Worm (Caenorhabditis elegans): ENCODE results near the gene W01C8.5.

ce11 chrX:5655601-5656000 lies 41.5 kb downstream of the W01C8.5 start:
- TF ChIP-seq elt-1 (tag; optimal IDR thresholded peaks at IDR 0.05) (no peak), mdl-1 (tag; optimal IDR thresholded peaks at IDR 0.05) (no peak), ama-1 (optimal IDR thresholded peaks at IDR 0.05) (no peak), ztf-11 (tag; optimal IDR thresholded peaks at IDR 0.05) (no peak), unc-62 (GFP tag; optimal IDR thresholded peaks at IDR 0.05) (no peak), skn-1 (tag; optimal IDR thresholded peaks at IDR 0.05) (no peak)
